Fruit fly (Drosophila melanogaster) whole organism, adult: ENCODE results near the gene Pdss2.
A peak's percentile ranks its signal among the peaks of the same experiment; 100 is the strongest.

Experiments used
- CG11617 ChIP-seq: fragments of 200-800 bp; sonication (Bioruptor generic); optimal IDR thresholded peaks from 2 replicates; lab custom pipeline; 2017; ENCODE audit warnings: mild to moderate bottlenecking, missing biosample characterization, missing genetic modification reagents, missing genetic modification characterization
- CG12768 ChIP-seq: fragments of 200-800 bp; sonication (Bioruptor generic); optimal IDR thresholded peaks from 2 replicates; lab custom pipeline; 2017; ENCODE audit warnings: missing biosample characterization, missing genetic modification characterization, mild to moderate bottlenecking, moderate library complexity, missing genetic modification reagents
- CG14711 ChIP-seq: fragments of 200-800 bp; sonication (Bioruptor generic); optimal IDR thresholded peaks from 2 replicates; lab custom pipeline; 2018; ENCODE audit warnings: missing biosample characterization, mild to moderate bottlenecking, missing genetic modification characterization, moderate library complexity
- CG1620 ChIP-seq: fragments of 200-800 bp; sonication (Bioruptor generic); optimal IDR thresholded peaks from 2 replicates; lab custom pipeline; 2016; ENCODE audit warnings: missing biosample characterization, missing genetic modification characterization
- CG33017 ChIP-seq: fragments of 200-800 bp; sonication (Bioruptor generic); optimal IDR thresholded peaks from 2 replicates; lab custom pipeline; 2018; ENCODE audit warnings: missing biosample characterization, mild to moderate bottlenecking, missing genetic modification characterization, moderate library complexity
- CG5204 ChIP-seq: fragments of 200-800 bp; sonication (Bioruptor generic); optimal IDR thresholded peaks from 2 replicates; lab custom pipeline; 2016; ENCODE audit warnings: missing biosample characterization, missing genetic modification characterization
- CG7045 ChIP-seq: fragments of 200-800 bp; sonication (Bioruptor generic); optimal IDR thresholded peaks from 2 replicates; lab custom pipeline; 2017; ENCODE audit warnings: missing biosample characterization, mild to moderate bottlenecking, missing genetic modification characterization
- CG7101 ChIP-seq: fragments of 200-800 bp; sonication (Bioruptor generic); optimal IDR thresholded peaks from 2 replicates; lab custom pipeline; 2018; ENCODE audit warnings: missing biosample characterization, mild to moderate bottlenecking, missing genetic modification characterization, moderate library complexity
- Clk ChIP-seq: fragments of 200-800 bp; sonication (Bioruptor generic); optimal IDR thresholded peaks from 2 replicates; lab custom pipeline; 2017; ENCODE audit warnings: missing biosample characterization, missing genetic modification characterization
- Crg-1 ChIP-seq: fragments of 200-800 bp; sonication (Bioruptor generic); optimal IDR thresholded peaks from 2 replicates; lab custom pipeline; 2016; ENCODE audit warnings: missing biosample characterization, missing genetic modification characterization
- Hr96 ChIP-seq: fragments of 200-800 bp; sonication (Bioruptor generic); optimal IDR thresholded peaks from 2 replicates; lab custom pipeline; 2016; ENCODE audit warnings: missing biosample characterization, missing genetic modification characterization
- Mnt ChIP-seq: fragments of 200-800 bp; sonication (Bioruptor generic); optimal IDR thresholded peaks from 2 replicates; lab custom pipeline; 2016; ENCODE audit warnings: missing biosample characterization, mild to moderate bottlenecking, missing genetic modification characterization
- bab1 ChIP-seq: fragments of 200-800 bp; sonication (Bioruptor generic); optimal IDR thresholded peaks from 3 replicates; lab custom pipeline; 2019; ENCODE audit warnings: missing biosample characterization, mild to moderate bottlenecking, missing genetic modification characterization, moderate library complexity
- cic ChIP-seq: fragments of 200-800 bp; sonication (Bioruptor generic); optimal IDR thresholded peaks from 2 replicates; lab custom pipeline; 2017; ENCODE audit warnings: missing biosample characterization, mild to moderate bottlenecking, missing genetic modification characterization, moderate library complexity
- cnc ChIP-seq, 2 experiments: fragments of >200 bp; optimal IDR thresholded peaks; 2 replicates each; lab custom pipeline; 2017
- kay ChIP-seq: fragments of 200-800 bp; sonication (Bioruptor generic); peaks from one replicate; lab custom pipeline; 2016; ENCODE audit warnings: missing biosample characterization, missing genetic modification characterization, borderline replicate concordance
- ovo ChIP-seq: fragments of 200-800 bp; sonication (Bioruptor generic); optimal IDR thresholded peaks from 2 replicates; lab custom pipeline; 2016; ENCODE audit warnings: missing biosample characterization, missing genetic modification characterization
- pad ChIP-seq: fragments of 200-800 bp; sonication (Bioruptor generic); optimal IDR thresholded peaks from 3 replicates; lab custom pipeline; 2017; ENCODE audit warnings: missing biosample characterization, missing genetic modification characterization, mild to moderate bottlenecking, moderate library complexity, missing genetic modification reagents
- tj ChIP-seq: fragments of 200-800 bp; sonication (Bioruptor generic); optimal IDR thresholded peaks from 3 replicates; lab custom pipeline; 2017; ENCODE audit warnings: missing biosample characterization, mild to moderate bottlenecking, missing genetic modification characterization, moderate library complexity
- toe ChIP-seq: fragments of 200-800 bp; sonication (Bioruptor generic); optimal IDR thresholded peaks from 2 replicates; lab custom pipeline; 2016; ENCODE audit warnings: missing biosample characterization, missing genetic modification characterization

Pdss2 gene

dm6 chr3L:21034103-21034280 is 6.3 kb downstream of the Pdss2 start, which contains the start of gene CG10581:
CG10581 (minus strand) TSS chr3L:21034203.
- TF ChIP-seq pad (no peak), kay (no peak), CG5204 (GFP tag; lab: Kevin White, UChicago) (no peak), Clk (GFP tag; lab: Kevin White, UChicago) (no peak), Mnt (GFP tag; lab: Kevin White, UChicago) (no peak), CG33017 (tag; lab: Kevin White, UChicago) (no peak), Hr96 (GFP tag; lab: Kevin White, UChicago) (no peak), CG14711 (tag; lab: Kevin White, UChicago) (no peak), CG12768 (no peak), toe (GFP tag; lab: Kevin White, UChicago) (no peak), CG7045 (GFP tag; lab: Kevin White, UChicago) (no peak), bab1 (GFP tag; lab: Kevin White, UChicago) (no peak), ovo (GFP tag; lab: Kevin White, UChicago) (no peak), Crg-1 (GFP tag; lab: Kevin White, UChicago) (no peak)

- peak; percentile 39 for TF ChIP-seq Crg-1 (GFP tag; lab: Kevin White, UChicago)
- peak; percentile 27 for TF ChIP-seq CG7101 (tag; lab: Kevin White, UChicago)
- peak; percentile 18 for TF ChIP-seq CG12768
- TF ChIP-seq bab1 (GFP tag; lab: Kevin White, UChicago), result no peak
- no peak for TF ChIP-seq cnc (optimal IDR thresholded peaks at IDR 0.05; lab: Kevin White, UChicago)
- TF ChIP-seq pad, result no peak
- peak; percentile 1 for TF ChIP-seq CG1620 (GFP tag; lab: Kevin White, UChicago)
- TF ChIP-seq CG11617 (GFP tag; lab: Kevin White, UChicago), result no peak
- TF ChIP-seq kay, result no peak
- TF ChIP-seq CG5204 (GFP tag; lab: Kevin White, UChicago), result no peak
- no peak for TF ChIP-seq ovo (GFP tag; lab: Kevin White, UChicago)
- TF ChIP-seq Clk (GFP tag; lab: Kevin White, UChicago), result no peak
- no peak for TF ChIP-seq CG33017 (tag; lab: Kevin White, UChicago)
- TF ChIP-seq tj (GFP tag; lab: Kevin White, UChicago), result peak; percentile 56
- no peak for TF ChIP-seq toe (GFP tag; lab: Kevin White, UChicago)
- no peak for TF ChIP-seq CG7045 (GFP tag; lab: Kevin White, UChicago)
- TF ChIP-seq cic (GFP tag; lab: Kevin White, UChicago), result peak; percentile 4
- peak; percentile 14 for TF ChIP-seq Hr96 (GFP tag; lab: Kevin White, UChicago)
- peak; percentile 48 for TF ChIP-seq Mnt (GFP tag; lab: Kevin White, UChicago)
- TF ChIP-seq CG14711 (tag; lab: Kevin White, UChicago), result peak; percentile 38
These were observed 6.8 kb downstream of the Pdss2 start, which contains the start of gene siz for dm6 chr3L:21034281-21035221. siz (plus strand) TSS chr3L:21034535.

dm6 chr3L:21035231-21035630 is 7.5 kb downstream of the Pdss2 start:
- TF ChIP-seq kay, result no peak
- no peak for TF ChIP-seq cic (GFP tag; lab: Kevin White, UChicago)
- no peak for TF ChIP-seq pad
- no peak for TF ChIP-seq ovo (GFP tag; lab: Kevin White, UChicago)
- TF ChIP-seq CG1620 (GFP tag; lab: Kevin White, UChicago), result no peak
- TF ChIP-seq CG7101 (tag; lab: Kevin White, UChicago), result no peak
- TF ChIP-seq tj (GFP tag; lab: Kevin White, UChicago), result no peak
- no peak for TF ChIP-seq Crg-1 (GFP tag; lab: Kevin White, UChicago)

- TF ChIP-seq CG14711 (tag; lab: Kevin White, UChicago) (peak; percentile 6), CG7101 (tag; lab: Kevin White, UChicago) (peak; percentile 31), ovo (GFP tag; lab: Kevin White, UChicago) (no peak), Clk (GFP tag; lab: Kevin White, UChicago) (no peak), CG5204 (GFP tag; lab: Kevin White, UChicago) (no peak), Crg-1 (GFP tag; lab: Kevin White, UChicago) (peak; percentile 27), CG11617 (GFP tag; lab: Kevin White, UChicago) (peak; percentile 28), pad (peak; percentile 21), Hr96 (GFP tag; lab: Kevin White, UChicago) (no peak), CG12768 (peak; percentile 12), CG1620 (GFP tag; lab: Kevin White, UChicago) (no peak), CG7045 (GFP tag; lab: Kevin White, UChicago) (peak; percentile 18), cic (GFP tag; lab: Kevin White, UChicago) (peak; percentile 88), toe (GFP tag; lab: Kevin White, UChicago) (no peak), bab1 (GFP tag; lab: Kevin White, UChicago) (no peak), kay (no peak), CG33017 (tag; lab: Kevin White, UChicago) (peak; percentile 51), cnc (optimal IDR thresholded peaks at IDR 0.05; lab: Kevin White, UChicago) (no peak), Mnt (GFP tag; lab: Kevin White, UChicago) (peak; percentile 27), tj (GFP tag; lab: Kevin White, UChicago) (no peak)
These were observed 8.7 kb downstream of the Pdss2 start for dm6 chr3L:21036257-21036957.

- TF ChIP-seq CG7101 (tag; lab: Kevin White, UChicago), result no peak
- TF ChIP-seq bab1 (GFP tag; lab: Kevin White, UChicago), result peak; percentile 77
These were observed 9.7 kb downstream of the Pdss2 start for dm6 chr3L:21037404-21037803.
